Worm (Caenorhabditis elegans) whole organism, L1 larva: Measurements from ENCODE around the gene srlf-1.

Source experiments
- elt-3 ChIP-seq, 6 experiments: fragments of 150-350 bp in 1 of 6; sonication (generic microtip); optimal IDR thresholded peaks; 2 replicates each; lab custom pipeline; 2017 to 2018; ENCODE audit warnings: missing biosample characterization in 6 of 6, missing genetic modification characterization in 6 of 6, inconsistent platforms in 1 of 6
- jun-1 ChIP-seq: fragments of 150-350 bp; optimal IDR thresholded peaks from 2 replicates; lab custom pipeline; 2014; ENCODE audit warnings: missing biosample characterization, missing genetic modification reagents, missing genetic modification characterization
- lin-13 ChIP-seq: fragments of 150-350 bp; optimal IDR thresholded peaks from 2 replicates; lab custom pipeline; 2014; ENCODE audit warnings: missing biosample characterization, missing genetic modification reagents, missing genetic modification characterization
- mdl-1 ChIP-seq, 2 experiments: fragments of 150-350 bp; optimal IDR thresholded peaks; 2 replicates each; lab custom pipeline; 2014 to 2017; ENCODE audit warnings: missing biosample characterization in 2 of 2, missing genetic modification characterization in 2 of 2, inconsistent platforms in 1 of 2
- mep-1 ChIP-seq: fragments of 150-350 bp; optimal IDR thresholded peaks from 2 replicates; lab custom pipeline; 2014; ENCODE audit warnings: missing biosample characterization, missing genetic modification characterization
- nhr-11 ChIP-seq: fragments of 150-350 bp; optimal IDR thresholded peaks from 2 replicates; lab custom pipeline; 2014; ENCODE audit warnings: missing biosample characterization, missing genetic modification characterization
- nhr-76 ChIP-seq: sonication (generic microtip); optimal IDR thresholded peaks from 2 replicates; lab custom pipeline; 2017; ENCODE audit warnings: missing biosample characterization, missing genetic modification characterization
- snpc-4 ChIP-seq: fragments of 150-350 bp; optimal IDR thresholded peaks from 2 replicates; lab custom pipeline; 2014; ENCODE audit warnings: missing biosample characterization, missing genetic modification characterization
- sptf-1 ChIP-seq: fragments of 150-350 bp; optimal IDR thresholded peaks from 2 replicates; lab custom pipeline; 2014; ENCODE audit warnings: missing biosample characterization, missing genetic modification characterization
- sup-37 ChIP-seq: fragments of 200-800 bp; sonication (Bioruptor generic); optimal IDR thresholded peaks from 2 replicates; lab custom pipeline; 2018; ENCODE audit warnings: mild to moderate bottlenecking, missing genetic modification characterization, missing compliant biosample characterization
- unc-86 ChIP-seq: sonication (generic microtip); optimal IDR thresholded peaks from 2 replicates; lab custom pipeline; 2016; ENCODE audit warnings: missing genetic modification characterization, missing compliant biosample characterization
- ztf-4 ChIP-seq: fragments of 150-350 bp; optimal IDR thresholded peaks from 2 replicates; lab custom pipeline; 2014; ENCODE audit warnings: missing biosample characterization, missing genetic modification characterization

ce11 chrII:7776715-7777114 lies 13.7 kb upstream of the srlf-1 start:
- no peak for TF ChIP-seq sup-37 (GFP tag; lab: Kevin White, UChicago)
- TF ChIP-seq ztf-4, result no peak
- TF ChIP-seq snpc-4 (tag; lab: Kevin White, UChicago), result no peak
- TF ChIP-seq lin-13 (GFP tag; lab: Kevin White, UChicago), result no peak
- no peak for TF ChIP-seq jun-1 (tag; lab: Kevin White, UChicago)
- TF ChIP-seq mep-1, result no peak
- no peak for TF ChIP-seq mdl-1 (tag; optimal IDR thresholded peaks at IDR 0.05; lab: Kevin White, UChicago)
- TF ChIP-seq sptf-1 (tag; lab: Kevin White, UChicago), result no peak
- no peak for TF ChIP-seq nhr-11
- no peak for TF ChIP-seq unc-86 (tag; lab: Kevin White, UChicago)
- TF ChIP-seq nhr-76 (tag; lab: Kevin White, UChicago), result no peak
- peak; percentile 29 to 97 (median 86) for TF ChIP-seq elt-3 (tag; optimal IDR thresholded peaks at IDR 0.05; lab: Kevin White, UChicago)
